In the genomic region with DNA sequence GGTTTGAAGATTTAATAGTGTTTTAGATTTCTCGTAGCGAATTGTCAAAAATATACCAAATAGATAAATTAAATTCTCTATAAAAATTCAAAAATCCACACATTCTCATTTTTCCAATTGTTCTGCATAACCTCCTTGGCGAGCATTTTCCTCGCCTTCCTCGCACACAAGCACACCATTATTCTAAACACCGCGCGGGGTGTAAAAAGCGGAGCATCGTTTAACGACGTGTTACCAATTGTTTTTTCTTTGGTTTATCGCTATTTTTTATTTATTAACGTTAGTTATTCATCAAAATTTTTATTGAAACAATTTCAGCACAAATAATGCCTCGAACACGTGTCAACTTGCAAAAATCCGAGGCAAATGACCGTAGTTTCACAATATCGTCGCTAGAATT, we compare ENCODE assay signal across 2 worm cellular contexts.
TF ChIP-seq lines count a peak whose summit lies in the region.

A gene (plus strand): TSS at position 319 of the 400 bp plus-strand sequence.

TF ChIP-seq in whole organism, L1 larva, 84 proteins besides CTCF, POLR2A, EP300 and RAD21 (continued from another document):
- TF ChIP-seq lin-13 (GFP tag; optimal IDR thresholded peaks at IDR 0.05; lab: Kevin White, UChicago), result no peak
- peak; percentile 18 for TF ChIP-seq xbp-1 (tag; optimal IDR thresholded peaks at IDR 0.05; lab: Kevin White, UChicago)
- TF ChIP-seq sup-37 (GFP tag; optimal IDR thresholded peaks at IDR 0.05; lab: Kevin White, UChicago), result no peak
- peak; percentile 15 for TF ChIP-seq C16A3.4 (tag; optimal IDR thresholded peaks at IDR 0.05; lab: Kevin White, UChicago)
- TF ChIP-seq efl-3 (GFP tag; optimal IDR thresholded peaks at IDR 0.05; lab: Kevin White, UChicago), result no peak

TF ChIP-seq in whole organism, L3 larva, 47 proteins besides CTCF, POLR2A, EP300 and RAD21 (continued from another document):
- TF ChIP-seq lin-15B (tag; optimal IDR thresholded peaks at IDR 0.05; lab: Kevin White, UChicago) (no peak), fos-1 (tag; optimal IDR thresholded peaks at IDR 0.05; lab: Kevin White, UChicago) (no peak), eor-1 (tag; optimal IDR thresholded peaks at IDR 0.05; lab: Kevin White, UChicago) (no peak), zag-1 (tag; optimal IDR thresholded peaks at IDR 0.05; lab: Kevin White, UChicago) (no peak), hmg-11 (tag; optimal IDR thresholded peaks at IDR 0.05; lab: Kevin White, UChicago) (no peak), nfya-1 (tag; optimal IDR thresholded peaks at IDR 0.05; lab: Kevin White, UChicago; ENCODE audit: insufficient read depth) (peak; percentile 36), egl-27 (tag; optimal IDR thresholded peaks at IDR 0.05; lab: Kevin White, UChicago) (no peak), egl-5 (tag; optimal IDR thresholded peaks at IDR 0.05; lab: Kevin White, UChicago) (peak; percentile 43), elt-2 (tag; optimal IDR thresholded peaks at IDR 0.05; lab: Kevin White, UChicago) (no peak), nhr-23 (tag; optimal IDR thresholded peaks at IDR 0.05; lab: Kevin White, UChicago) (no peak), nhr-43 (tag; optimal IDR thresholded peaks at IDR 0.05; lab: Kevin White, UChicago; ENCODE audit: poor library complexity, severe bottlenecking) (no peak), nhr-11 (tag; optimal IDR thresholded peaks at IDR 0.05; lab: Kevin White, UChicago) (no peak), elt-3 (tag; optimal IDR thresholded peaks at IDR 0.05; lab: Kevin White, UChicago) (no peak), aly-2 (tag; optimal IDR thresholded peaks at IDR 0.05; lab: Kevin White, UChicago) (no peak), snpc-4 (tag; optimal IDR thresholded peaks at IDR 0.05; lab: Kevin White, UChicago) (no peak), R02D3.7 (tag; optimal IDR thresholded peaks at IDR 0.05; lab: Kevin White, UChicago) (no peak), elt-1 (tag; optimal IDR thresholded peaks at IDR 0.05; lab: Kevin White, UChicago) (no peak)
TF ChIP-seq in whole organism, L3 larva: peak in this region for 4.
